Fruit fly (Drosophila melanogaster) whole organism, embryonic: ENCODE results near the gene CG10165.

ENCODE experiments used
- CG15073 ChIP-seq: fragments of 200-800 bp; sonication (Bioruptor generic); optimal IDR thresholded peaks from 2 replicates; lab custom pipeline; 2016; ENCODE audit warnings: missing biosample characterization, missing genetic modification characterization
- Chrac-16 ChIP-seq: fragments of 200-800 bp; sonication (Bioruptor generic); optimal IDR thresholded peaks from 3 replicates; lab custom pipeline; 2016; ENCODE audit warnings: missing biosample characterization, missing genetic modification characterization

DNA sequence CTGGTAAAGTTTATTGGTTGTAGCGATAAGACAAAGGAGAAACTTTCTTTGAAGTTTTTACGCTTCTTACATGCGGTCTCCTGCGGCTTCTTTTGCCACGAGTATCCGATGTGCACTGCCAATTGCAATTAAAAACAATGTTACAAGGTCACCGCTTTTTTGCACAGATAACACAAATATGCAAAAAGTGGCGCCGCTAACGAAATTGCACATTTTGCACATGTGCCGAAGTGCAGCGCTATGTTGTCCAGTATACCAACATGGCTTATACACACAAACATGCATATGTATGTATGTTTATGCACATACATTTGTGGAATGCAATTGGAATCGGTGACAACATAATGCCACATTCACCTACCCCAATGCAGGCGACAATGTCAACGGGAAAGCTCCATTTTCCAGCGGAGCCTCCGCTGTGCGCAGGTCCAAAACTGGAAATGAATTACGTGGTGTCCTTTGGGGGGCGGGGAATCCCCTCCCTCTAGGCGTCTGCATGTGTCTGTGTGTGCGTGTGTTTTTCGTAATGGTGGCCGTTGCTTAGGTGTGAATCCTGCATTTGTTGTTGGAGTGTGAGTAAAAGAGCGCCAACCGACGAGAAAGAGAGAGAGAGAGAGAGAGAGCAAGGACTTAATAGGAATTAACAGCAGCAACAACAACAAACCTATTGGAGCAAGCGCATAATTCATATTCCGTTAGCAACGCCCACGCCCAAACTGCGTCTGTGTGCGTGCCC is 50.7 kb downstream of the CG10165 start:
- TF ChIP-seq Chrac-16 (GFP tag; lab: Kevin White, UChicago) (no peak), CG15073 (GFP tag; lab: Kevin White, UChicago) (no peak)
